Fruit fly (Drosophila melanogaster): ENCODE data around the gene glec.

The glec gene

DNA sequence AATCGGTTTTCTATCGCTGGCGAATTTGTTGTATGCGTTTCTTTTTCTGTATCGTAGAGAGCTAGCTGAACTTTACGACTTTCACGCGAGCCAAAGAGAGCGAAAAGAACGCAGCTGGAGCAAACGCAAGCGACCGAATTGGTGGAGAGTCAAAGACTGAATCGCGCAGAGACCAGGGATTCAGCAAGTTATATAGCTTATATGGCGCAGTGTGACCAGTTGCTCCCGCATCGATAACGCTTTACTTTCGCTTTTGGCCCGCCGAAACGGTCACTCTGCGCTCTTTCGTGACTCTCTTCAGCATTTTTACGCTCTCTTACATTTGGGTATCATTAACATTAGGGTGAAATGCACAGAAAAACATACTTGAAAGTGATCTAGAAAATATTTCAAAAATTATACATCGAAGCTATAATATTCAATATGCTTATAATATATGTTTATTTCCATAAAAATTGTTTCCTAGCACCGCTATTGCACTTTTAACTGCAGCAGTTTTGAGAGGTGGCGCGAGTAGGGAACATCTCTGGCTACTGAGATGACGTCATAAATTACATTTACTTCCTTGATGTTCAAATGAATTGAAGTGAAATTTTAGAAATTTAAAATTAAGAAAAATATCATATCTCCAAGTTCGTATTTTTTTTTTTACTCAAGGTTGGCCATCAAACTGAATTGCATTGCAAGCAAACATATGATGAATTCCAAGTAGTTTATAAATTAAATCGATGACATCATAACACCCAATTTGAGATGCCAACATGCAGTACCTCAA lies at the start of gene glec (continued):
- TF ChIP-seq zfh1 (GFP tag; IDR thresholded peaks at IDR 0.05) (peak; percentile 74), Antp (GFP tag; optimal IDR thresholded peaks at IDR 0.05) (peak; percentile 57), CG2120 (GFP tag; optimal IDR thresholded peaks at IDR 0.05) (no peak), corto (GFP tag; optimal IDR thresholded peaks at IDR 0.05) (peak; percentile 62), mirr (GFP tag; optimal IDR thresholded peaks at IDR 0.05) (peak; percentile 72), CG7556 (GFP tag; optimal IDR thresholded peaks at IDR 0.05) (peak; percentile 50), pfk (GFP tag; optimal IDR thresholded peaks at IDR 0.05) (peak; percentile 53), phol (tag; optimal IDR thresholded peaks at IDR 0.05) (peak; percentile 26), CG16815 (GFP tag; optimal IDR thresholded peaks at IDR 0.05) (peak; percentile 7), CG12155 (GFP tag; optimal IDR thresholded peaks at IDR 0.05) (no peak), Dbx (GFP tag; IDR thresholded peaks at IDR 0.05) (peak; percentile 63; the same call in 1 of the 3 replicates), pros (GFP tag; optimal IDR thresholded peaks at IDR 0.05) (peak; percentile 8), HLH4C (GFP tag; IDR thresholded peaks at IDR 0.05; ENCODE audit: partially characterized antibody) (peak; percentile 51), Side (GFP tag; optimal IDR thresholded peaks at IDR 0.05) (peak; percentile 64), CG13894 (tag; optimal IDR thresholded peaks at IDR 0.05) (peak; percentile 70), kni (GFP tag; optimal IDR thresholded peaks at IDR 0.05) (peak; percentile 6), crc (GFP tag; optimal IDR thresholded peaks at IDR 0.05) (peak; percentile 5), lilli (GFP tag; optimal IDR thresholded peaks at IDR 0.05) (peak; percentile 31), CG3281 (GFP tag; optimal IDR thresholded peaks at IDR 0.05) (peak; percentile 6), ken (GFP tag; IDR thresholded peaks at IDR 0.05) (0 out of 3 replicates have a peak, but pooled peaks have one; percentile 50), schlank (tag; optimal IDR thresholded peaks at IDR 0.05) (peak; percentile 18)

DNA sequence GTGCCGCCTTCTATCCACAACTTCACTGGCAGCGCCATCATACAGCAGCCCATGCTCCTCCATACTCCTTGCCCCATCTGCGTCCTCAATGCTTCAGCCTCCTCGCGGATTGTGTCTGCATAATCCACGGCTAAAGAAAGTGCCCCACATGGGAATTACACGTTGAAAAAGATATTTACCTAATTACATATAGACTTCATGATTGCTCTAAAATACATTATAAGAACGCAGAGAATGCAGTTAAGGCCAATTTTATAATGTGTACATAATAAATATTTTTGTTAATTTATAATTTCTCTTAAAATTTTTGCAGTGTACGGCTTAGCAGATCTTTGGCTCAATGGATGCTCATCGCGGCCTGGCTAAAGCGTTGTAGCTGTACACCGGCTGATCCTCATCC lies 49.5 kb upstream of the glec start:
- no peak for TF ChIP-seq CG9727 (GFP tag; optimal IDR thresholded peaks at IDR 0.05)
- TF ChIP-seq bsh (GFP tag; optimal IDR thresholded peaks at IDR 0.05), result peak in 1 of 2 experiments; percentile 83
- no peak for TF ChIP-seq bigmax (GFP tag; optimal IDR thresholded peaks at IDR 0.05)
- peak; percentile 80 for TF ChIP-seq Drgx (GFP tag; IDR thresholded peaks at IDR 0.05)
- peak; percentile 64 for TF ChIP-seq nom (GFP tag; optimal IDR thresholded peaks at IDR 0.05)
- TF ChIP-seq prd (optimal IDR thresholded peaks at IDR 0.05), result no peak
- 0 out of 3 replicates have a peak, but pooled peaks have one; percentile 9 for TF ChIP-seq prd (GFP tag; IDR thresholded peaks at IDR 0.05)
- TF ChIP-seq mirr (GFP tag; optimal IDR thresholded peaks at IDR 0.05), result no peak
- peak; percentile 26 for TF ChIP-seq sens (GFP tag)
- no peak for TF ChIP-seq D19B (GFP tag; optimal IDR thresholded peaks at IDR 0.05)

dm6 chr3R:21904345-21904744 lies 48.3 kb upstream of the glec start:
- TF ChIP-seq Kr (GFP tag; optimal IDR thresholded peaks at IDR 0.05), result no peak
- no peak for TF ChIP-seq sens-2 (GFP tag; IDR thresholded peaks at IDR 0.05)
- no peak for TF ChIP-seq sug (tag; optimal IDR thresholded peaks at IDR 0.05)
- TF ChIP-seq lola (GFP tag; optimal IDR thresholded peaks at IDR 0.05), result no peak
- TF ChIP-seq CG12744 (GFP tag; optimal IDR thresholded peaks at IDR 0.05), result no peak
- no peak for TF ChIP-seq disco-r (GFP tag; optimal IDR thresholded peaks at IDR 0.05)
- TF ChIP-seq CG17359 (tag; optimal IDR thresholded peaks at IDR 0.05), result no peak
- TF ChIP-seq CG18011 (GFP tag; optimal IDR thresholded peaks at IDR 0.05), result no peak
- TF ChIP-seq pros (GFP tag; optimal IDR thresholded peaks at IDR 0.05), result no peak
- TF ChIP-seq CG11695 (GFP tag; IDR thresholded peaks at IDR 0.05), result no peak
